Worm (Caenorhabditis elegans) whole organism, L4 larva: ENCODE data around the gene T13F2.4.

Source experiments
- ceh-82 ChIP-seq: sonication (generic microtip); optimal IDR thresholded peaks from 2 replicates; lab custom pipeline; 2017; ENCODE audit warnings: missing biosample characterization, missing genetic modification characterization
- hlh-11 ChIP-seq: fragments of 200-800 bp; sonication (Bioruptor generic); optimal IDR thresholded peaks from 2 replicates; lab custom pipeline; 2018; ENCODE audit warnings: mild to moderate bottlenecking, missing genetic modification characterization, missing compliant biosample characterization
- mep-1 ChIP-seq: fragments of 150-350 bp; sonication (generic microtip); optimal IDR thresholded peaks from 3 replicates; lab custom pipeline; 2014; ENCODE audit warnings: missing biosample characterization, missing genetic modification characterization
- nhr-11 ChIP-seq: fragments of 150-350 bp; optimal IDR thresholded peaks from 2 replicates; lab custom pipeline; 2014; ENCODE audit warnings: missing biosample characterization, missing genetic modification characterization
- nhr-28 ChIP-seq: fragments of 150-350 bp; optimal IDR thresholded peaks from 2 replicates; lab custom pipeline; 2014; ENCODE audit warnings: missing biosample characterization, missing genetic modification characterization
- nhr-41 ChIP-seq: fragments of 200-800 bp; sonication (Bioruptor generic); IDR thresholded peaks from 2 replicates; pipeline ENCODE4 v1.3.6; 2022; ENCODE audit warnings: missing genetic modification reagents, missing genetic modification characterization, missing compliant biosample characterization
- nhr-77 ChIP-seq: fragments of 150-350 bp; optimal IDR thresholded peaks from 2 replicates; lab custom pipeline; 2014; ENCODE audit warnings: missing biosample characterization, missing genetic modification characterization
- snpc-4 ChIP-seq: fragments of 150-350 bp; optimal IDR thresholded peaks from 2 replicates; lab custom pipeline; 2014; ENCODE audit warnings: missing biosample characterization, missing genetic modification characterization

ce11 chrIV:9762667-9763173 lies 26.9 kb upstream of the T13F2.4 start:
- TF ChIP-seq nhr-11 (tag; lab: Kevin White, UChicago) (no peak), mep-1 (tag; lab: Kevin White, UChicago) (no peak), nhr-41 (GFP tag; lab: Robert Waterston, UW) (no peak), snpc-4 (tag; lab: Kevin White, UChicago) (no peak), nhr-28 (tag; lab: Kevin White, UChicago) (peak; percentile 31), ceh-82 (tag; lab: Kevin White, UChicago) (no peak), nhr-77 (no peak), hlh-11 (tag; lab: Kevin White, UChicago) (peak; percentile 48)
